Worm (Caenorhabditis elegans) whole organism, L1 larva: Measurements from ENCODE around the gene F37H8.6.

ENCODE experiments used
- C04F5.9 ChIP-seq: sonication (generic microtip); optimal IDR thresholded peaks from 2 replicates; lab custom pipeline; 2016; ENCODE audit warnings: missing genetic modification characterization, missing compliant biosample characterization
- ceh-82 ChIP-seq, 3 experiments: fragments of 150-350 bp in 1 of 3; sonication (generic microtip) in 2 of 3; optimal IDR thresholded peaks; 2 replicates each; lab custom pipeline; 2014 to 2017; ENCODE audit warnings: missing biosample characterization in 3 of 3, missing genetic modification characterization in 3 of 3
- dpl-1 ChIP-seq, 3 experiments: fragments of 150-350 bp in 2 of 3; sonication (generic microtip) in 1 of 3; optimal IDR thresholded peaks; 2 replicates each; lab custom pipeline; 2014 to 2017; ENCODE audit warnings: missing biosample characterization in 3 of 3, missing genetic modification characterization in 3 of 3, missing genetic modification reagents in 3 of 3
- elt-3 ChIP-seq, 6 experiments: fragments of 150-350 bp in 1 of 6; sonication (generic microtip); optimal IDR thresholded peaks; 2 replicates each; lab custom pipeline; 2017 to 2018; ENCODE audit warnings: missing biosample characterization in 6 of 6, missing genetic modification characterization in 6 of 6, inconsistent platforms in 1 of 6
- hpl-2 ChIP-seq: fragments of 150-350 bp; optimal IDR thresholded peaks from 2 replicates; lab custom pipeline; 2014; ENCODE audit warnings: missing biosample characterization, missing genetic modification reagents, missing genetic modification characterization
- irx-1 ChIP-seq: sonication (generic microtip); optimal IDR thresholded peaks from 2 replicates; lab custom pipeline; 2016; ENCODE audit warnings: missing genetic modification characterization, missing compliant biosample characterization
- lsy-2 ChIP-seq, 2 experiments: fragments of 150-350 bp; optimal IDR thresholded peaks; 2 replicates each; lab custom pipeline; 2014; ENCODE audit warnings: missing biosample characterization in 2 of 2, missing genetic modification characterization in 2 of 2
- nhr-28 ChIP-seq: fragments of 150-350 bp; optimal IDR thresholded peaks from 2 replicates; lab custom pipeline; 2014; ENCODE audit warnings: missing biosample characterization, missing genetic modification characterization
- tbx-2 ChIP-seq: sonication (generic microtip); optimal IDR thresholded peaks from 2 replicates; lab custom pipeline; 2016; ENCODE audit warnings: missing genetic modification characterization, missing compliant biosample characterization
- unc-86 ChIP-seq: sonication (generic microtip); optimal IDR thresholded peaks from 2 replicates; lab custom pipeline; 2016; ENCODE audit warnings: missing genetic modification characterization, missing compliant biosample characterization
- xbp-1 ChIP-seq: sonication (generic microtip); optimal IDR thresholded peaks from 2 replicates; lab custom pipeline; 2016; ENCODE audit warnings: missing genetic modification characterization, missing compliant biosample characterization
- ztf-11 ChIP-seq, 2 experiments: sonication (generic microtip); optimal IDR thresholded peaks; 2 replicates each; lab custom pipeline; 2016 to 2017; ENCODE audit warnings: missing genetic modification characterization in 2 of 2, missing biosample characterization in 1 of 2, missing compliant biosample characterization in 1 of 2
- ztf-4 ChIP-seq: fragments of 150-350 bp; optimal IDR thresholded peaks from 2 replicates; lab custom pipeline; 2014; ENCODE audit warnings: missing biosample characterization, missing genetic modification characterization

ce11 chrII:11140140-11140539 is 37.1 kb downstream of the F37H8.6 start, which contains the start of gene F40F8.4:
- TF ChIP-seq unc-86 (tag; lab: Kevin White, UChicago) (no peak), ztf-4 (tag; lab: Kevin White, UChicago) (no peak), irx-1 (tag; lab: Kevin White, UChicago) (no peak), elt-3 (tag; optimal IDR thresholded peaks at IDR 0.05; lab: Kevin White, UChicago) (no peak), dpl-1 (GFP tag; optimal IDR thresholded peaks at IDR 0.05; lab: Kevin White, UChicago) (no peak), ceh-82 (tag; optimal IDR thresholded peaks at IDR 0.05; lab: Kevin White, UChicago) (no peak), nhr-28 (no peak), tbx-2 (no peak), hpl-2 (no peak), ztf-11 (tag; optimal IDR thresholded peaks at IDR 0.05; lab: Kevin White, UChicago) (no peak), xbp-1 (no peak), lsy-2 (tag; optimal IDR thresholded peaks at IDR 0.05; lab: Kevin White, UChicago) (no peak), C04F5.9 (no peak)
